Worm (Caenorhabditis elegans) whole organism, midembryonic: ENCODE measurements around the gene eftu-2.

Experiments used
- T22C8.4 ChIP-seq: fragments of 200-800 bp; sonication (Bioruptor generic); IDR thresholded peaks from 2 replicates; pipeline ENCODE4 v1.3.6; 2022; ENCODE audit warnings: missing genetic modification characterization, missing compliant biosample characterization
- cog-1 ChIP-seq: sonication (generic microtip); optimal IDR thresholded peaks from 2 replicates; lab custom pipeline; 2016; ENCODE audit warnings: missing genetic modification characterization, missing compliant biosample characterization
- flt-1 ChIP-seq: fragments of 200-800 bp; sonication (Bioruptor generic); IDR thresholded peaks from 2 replicates; pipeline ENCODE4 v1.3.6; 2022; ENCODE audit warnings: missing genetic modification characterization, missing compliant biosample characterization
- klf-2 ChIP-seq: fragments of 200-800 bp; sonication (Bioruptor generic); conservative IDR thresholded peaks from 2 replicates; pipeline ENCODE4 v1.3.6; 2022; ENCODE audit warnings: missing genetic modification reagents, missing genetic modification characterization, missing compliant biosample characterization
- ref-1 ChIP-seq: fragments of 200-800 bp; sonication (Bioruptor generic); conservative IDR thresholded peaks from 2 replicates; pipeline ENCODE4 v1.3.6; 2022; ENCODE audit warnings: missing genetic modification reagents, missing genetic modification characterization, missing compliant biosample characterization
- ztf-23 ChIP-seq: fragments of 200-800 bp; sonication (Bioruptor generic); IDR thresholded peaks from 2 replicates; pipeline ENCODE4 v1.3.6; 2022; ENCODE audit warnings: missing genetic modification reagents, missing genetic modification characterization, missing compliant biosample characterization
- ztf-29 ChIP-seq: fragments of 200-800 bp; sonication (Bioruptor generic); IDR thresholded peaks from 2 replicates; pipeline ENCODE4 v1.3.6; 2022; ENCODE audit warnings: missing genetic modification reagents, missing genetic modification characterization, missing compliant biosample characterization

DNA sequence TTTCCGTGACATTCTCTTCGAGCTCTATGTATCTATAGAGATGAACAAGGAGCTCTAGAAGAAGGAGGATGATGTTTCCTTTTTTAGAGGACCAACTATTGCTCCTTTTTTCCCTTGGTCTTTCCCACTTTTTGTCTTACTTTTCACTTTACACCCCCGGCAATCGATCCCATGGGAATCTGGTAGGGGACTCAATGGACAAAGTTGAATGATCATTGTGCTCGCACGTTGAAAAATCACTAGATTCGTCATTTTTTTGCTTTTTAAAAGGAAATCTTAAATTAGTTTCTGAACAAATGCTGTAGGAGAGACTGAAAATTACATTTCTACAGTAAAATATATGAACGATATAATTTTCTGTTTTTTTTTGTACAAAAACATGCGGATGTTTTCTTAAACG is 7.3 kb upstream of the eftu-2 start:
- no peak for TF ChIP-seq klf-2 (GFP tag; lab: Robert Waterston, UW)
- no peak for TF ChIP-seq ztf-23
- no peak for TF ChIP-seq cog-1 (tag; lab: Kevin White, UChicago)
- TF ChIP-seq flt-1: no peak
- TF ChIP-seq ztf-29 (GFP tag; lab: Robert Waterston, UW): no peak
- no peak for TF ChIP-seq ref-1 (GFP tag; lab: Robert Waterston, UW)
- TF ChIP-seq T22C8.4: no peak
